Fruit fly (Drosophila melanogaster): Measurements from ENCODE around the gene Mcad.

The Mcad gene

dm6 chr3L:7759835-7760780 is 41.0 kb downstream of the Mcad start, which contains the start of gene Hn:
Gene Hn (plus strand): TSS chr3L:7760453.
- TF ChIP-seq CTCF (optimal IDR thresholded peaks at IDR 0.05): no peak
- no peak for TF ChIP-seq CG8478 (optimal IDR thresholded peaks at IDR 0.05)

- TF ChIP-seq CTCF (optimal IDR thresholded peaks at IDR 0.05) (no peak), CG8478 (optimal IDR thresholded peaks at IDR 0.05) (no peak)
Measured at dm6 chr3L:7768252-7768651, 49.1 kb downstream of the Mcad start, which contains the start of gene CG32371. Gene CG32371 (minus strand): TSS chr3L:7768352.
